Worm (Caenorhabditis elegans) whole organism, L1 larva: ENCODE data around the gene Y71H2B.8.
A peak's percentile ranks its signal among the peaks of the same experiment; 100 is the strongest.
"Not testable (repeated sequence)": the region's sequence is repeated elsewhere in the genome, so short reads cannot be mapped to it uniquely, and the experiment has no call there.

ENCODE experiments used
- F16B12.6 ChIP-seq: fragments of 150-350 bp; optimal IDR thresholded peaks from 2 replicates; lab custom pipeline; 2014; ENCODE audit warnings: missing biosample characterization, missing genetic modification characterization
- ama-1 ChIP-seq: fragments of 150-350 bp; optimal IDR thresholded peaks from 2 replicates; lab custom pipeline; 2014
- blmp-1 ChIP-seq: fragments of 150-350 bp; optimal IDR thresholded peaks from 2 replicates; lab custom pipeline; 2014; ENCODE audit warnings: missing biosample characterization, missing genetic modification characterization
- ceh-63 ChIP-seq: fragments of 200-800 bp; sonication (Bioruptor generic); optimal IDR thresholded peaks from 2 replicates; lab custom pipeline; 2018; ENCODE audit warnings: mild to moderate bottlenecking, missing genetic modification characterization, missing compliant biosample characterization
- ceh-82 ChIP-seq, 3 experiments: fragments of 150-350 bp in 1 of 3; sonication (generic microtip) in 2 of 3; optimal IDR thresholded peaks; 2 replicates each; lab custom pipeline; 2014 to 2017; ENCODE audit warnings: missing biosample characterization in 3 of 3, missing genetic modification characterization in 3 of 3
- ceh-90 ChIP-seq: sonication (generic microtip); optimal IDR thresholded peaks from 2 replicates; lab custom pipeline; 2016; ENCODE audit warnings: missing genetic modification characterization, missing compliant biosample characterization
- dpl-1 ChIP-seq, 3 experiments: fragments of 150-350 bp in 2 of 3; sonication (generic microtip) in 1 of 3; optimal IDR thresholded peaks; 2 replicates each; lab custom pipeline; 2014 to 2017; ENCODE audit warnings: missing biosample characterization in 3 of 3, missing genetic modification characterization in 3 of 3, missing genetic modification reagents in 3 of 3
- dsc-1 ChIP-seq: sonication (generic microtip); optimal IDR thresholded peaks from 2 replicates; lab custom pipeline; 2016; ENCODE audit warnings: mild to moderate bottlenecking, missing genetic modification characterization, missing compliant biosample characterization
- efl-1 ChIP-seq, 4 experiments: fragments of 150-350 bp; optimal IDR thresholded peaks in 3 of 4; peaks in 1 of 4; 1 replicate in 1 of 4; 2 replicates in 3 of 4; lab custom pipeline; 2014; ENCODE audit warnings: missing biosample characterization in 2 of 4, missing genetic modification characterization in 2 of 4, missing genetic modification reagents in 2 of 4
- egl-13 ChIP-seq: sonication (generic microtip); optimal IDR thresholded peaks from 2 replicates; lab custom pipeline; 2016; ENCODE audit warnings: missing genotype, missing genetic modification reagents, missing genetic modification characterization, missing compliant biosample characterization
- elt-3 ChIP-seq, 6 experiments: fragments of 150-350 bp in 1 of 6; sonication (generic microtip); optimal IDR thresholded peaks; 2 replicates each; lab custom pipeline; 2017 to 2018; ENCODE audit warnings: missing biosample characterization in 6 of 6, missing genetic modification characterization in 6 of 6, inconsistent platforms in 1 of 6
- ets-5 ChIP-seq: fragments of 200-800 bp; sonication (Bioruptor generic); IDR thresholded peaks from 2 replicates; pipeline ENCODE4 v1.3.6; 2022; ENCODE audit warnings: missing genetic modification characterization, missing compliant biosample characterization
- fkh-10 ChIP-seq: sonication (generic microtip); optimal IDR thresholded peaks from 2 replicates; lab custom pipeline; 2017; ENCODE audit warnings: missing biosample characterization, missing genetic modification reagents, missing genetic modification characterization
- fos-1 ChIP-seq: fragments of 150-350 bp; optimal IDR thresholded peaks from 2 replicates; lab custom pipeline; 2014; ENCODE audit warnings: missing biosample characterization, missing genetic modification characterization
- grh-1 ChIP-seq: fragments of 200-800 bp; sonication (Bioruptor generic); IDR thresholded peaks from 2 replicates; pipeline ENCODE4 v1.3.6; 2022; ENCODE audit warnings: missing genetic modification reagents, missing genetic modification characterization, missing compliant biosample characterization
- hlh-17 ChIP-seq: fragments of 200-800 bp; sonication (Bioruptor generic); optimal IDR thresholded peaks from 2 replicates; lab custom pipeline; 2018; ENCODE audit warnings: missing genetic modification characterization, mild to moderate bottlenecking, missing compliant biosample characterization, moderate library complexity, borderline replicate concordance
- isw-1 ChIP-seq: fragments of 200-800 bp; sonication (Bioruptor generic); IDR thresholded peaks from 2 replicates; pipeline ENCODE4 v1.3.6; 2022; ENCODE audit warnings: missing genetic modification characterization, missing compliant biosample characterization
- jun-1 ChIP-seq: fragments of 150-350 bp; optimal IDR thresholded peaks from 2 replicates; lab custom pipeline; 2014; ENCODE audit warnings: missing biosample characterization, missing genetic modification reagents, missing genetic modification characterization
- lin-15B ChIP-seq: fragments of 150-350 bp; sonication (generic microtip); optimal IDR thresholded peaks from 3 replicates; lab custom pipeline; 2014; ENCODE audit warnings: missing biosample characterization, missing genetic modification characterization
- lin-35 ChIP-seq, 2 experiments: fragments of 150-350 bp; optimal IDR thresholded peaks; 2 replicates each; lab custom pipeline; 2014; ENCODE audit warnings: missing biosample characterization in 2 of 2, missing genetic modification characterization in 2 of 2, missing genetic modification reagents in 2 of 2
- lir-3 ChIP-seq: sonication (generic microtip); optimal IDR thresholded peaks from 2 replicates; lab custom pipeline; 2016; ENCODE audit warnings: mild to moderate bottlenecking, missing genetic modification characterization, moderate library complexity, missing compliant biosample characterization; ENCODE audit not compliant: poor library complexity
- mep-1 ChIP-seq: fragments of 150-350 bp; optimal IDR thresholded peaks from 2 replicates; lab custom pipeline; 2014; ENCODE audit warnings: missing biosample characterization, missing genetic modification characterization
- nhr-11 ChIP-seq: fragments of 150-350 bp; optimal IDR thresholded peaks from 2 replicates; lab custom pipeline; 2014; ENCODE audit warnings: missing biosample characterization, missing genetic modification characterization
- nhr-19 ChIP-seq: fragments of 200-800 bp; sonication (Bioruptor generic); conservative IDR thresholded peaks from 2 replicates; pipeline ENCODE4 v1.3.6; 2022; ENCODE audit warnings: missing genetic modification characterization, missing compliant biosample characterization
- nhr-28 ChIP-seq: fragments of 150-350 bp; optimal IDR thresholded peaks from 2 replicates; lab custom pipeline; 2014; ENCODE audit warnings: missing biosample characterization, missing genetic modification characterization
- nhr-71 ChIP-seq: sonication (generic microtip); optimal IDR thresholded peaks from 2 replicates; lab custom pipeline; 2016; ENCODE audit warnings: mild to moderate bottlenecking, missing genetic modification characterization, moderate library complexity, missing compliant biosample characterization
- nhr-76 ChIP-seq: sonication (generic microtip); optimal IDR thresholded peaks from 2 replicates; lab custom pipeline; 2017; ENCODE audit warnings: missing biosample characterization, missing genetic modification characterization
- nhr-90 ChIP-seq: sonication (generic microtip); optimal IDR thresholded peaks from 2 replicates; lab custom pipeline; 2016; ENCODE audit warnings: mild to moderate bottlenecking, missing genetic modification characterization, missing compliant biosample characterization; ENCODE audit not compliant: poor library complexity
- snpc-4 ChIP-seq: fragments of 150-350 bp; optimal IDR thresholded peaks from 2 replicates; lab custom pipeline; 2014; ENCODE audit warnings: missing biosample characterization, missing genetic modification characterization
- snu-23 ChIP-seq: sonication (generic microtip); optimal IDR thresholded peaks from 2 replicates; lab custom pipeline; 2016; ENCODE audit warnings: missing genetic modification characterization, missing compliant biosample characterization
- swsn-7 ChIP-seq: sonication (generic microtip); optimal IDR thresholded peaks from 2 replicates; lab custom pipeline; 2016; ENCODE audit warnings: missing genetic modification characterization, missing compliant biosample characterization
- tlp-1 ChIP-seq: fragments of 150-350 bp; optimal IDR thresholded peaks from 2 replicates; lab custom pipeline; 2014; ENCODE audit warnings: missing biosample characterization, missing genetic modification characterization
- unc-86 ChIP-seq: sonication (generic microtip); optimal IDR thresholded peaks from 2 replicates; lab custom pipeline; 2016; ENCODE audit warnings: missing genetic modification characterization, missing compliant biosample characterization
- unc-98 ChIP-seq: fragments of 200-800 bp; sonication (Bioruptor generic); IDR thresholded peaks from 2 replicates; pipeline ENCODE4 v1.3.6; 2022; ENCODE audit warnings: missing genetic modification characterization, missing compliant biosample characterization

The Y71H2B.8 gene

DNA sequence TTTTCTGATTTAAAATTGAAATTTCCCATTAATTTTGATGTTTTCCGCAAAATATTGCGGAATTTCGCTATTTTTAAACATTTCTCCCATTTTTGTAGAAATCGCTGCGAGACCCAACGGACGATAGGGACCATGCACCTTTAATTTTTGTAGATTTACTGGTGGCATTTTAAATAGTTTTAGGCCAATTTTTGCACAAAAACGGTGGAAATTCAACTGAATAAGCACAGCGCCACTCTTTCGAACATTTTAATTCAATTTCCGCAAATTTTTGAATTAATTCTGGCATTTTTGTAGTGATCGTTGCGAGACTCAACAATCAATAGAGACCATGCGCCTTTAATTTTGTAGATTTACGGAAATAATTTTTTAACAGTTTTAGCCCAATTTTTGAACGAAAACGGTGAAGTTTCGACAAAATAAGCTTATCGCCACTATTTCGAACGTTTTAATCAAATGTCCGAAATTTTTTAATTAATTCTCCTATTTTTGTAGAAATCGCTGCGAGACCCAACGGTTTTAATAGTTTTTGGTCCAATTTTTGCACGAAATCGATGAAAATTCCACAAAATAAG is 19.5 kb downstream of the Y71H2B.8 start:
- no peak for TF ChIP-seq fos-1 (tag; lab: Kevin White, UChicago)
- TF ChIP-seq mep-1 (tag; lab: Kevin White, UChicago), result no peak
- TF ChIP-seq ets-5 (GFP tag; lab: Robert Waterston, UW), result no peak
- TF ChIP-seq nhr-90 (tag; lab: Kevin White, UChicago), result no peak
- TF ChIP-seq snu-23 (GFP tag; lab: Kevin White, UChicago), result no peak
- TF ChIP-seq grh-1, result no peak
- TF ChIP-seq nhr-71 (tag; lab: Kevin White, UChicago), result no peak
- no peak for TF ChIP-seq blmp-1 (tag; lab: Kevin White, UChicago)

DNA sequence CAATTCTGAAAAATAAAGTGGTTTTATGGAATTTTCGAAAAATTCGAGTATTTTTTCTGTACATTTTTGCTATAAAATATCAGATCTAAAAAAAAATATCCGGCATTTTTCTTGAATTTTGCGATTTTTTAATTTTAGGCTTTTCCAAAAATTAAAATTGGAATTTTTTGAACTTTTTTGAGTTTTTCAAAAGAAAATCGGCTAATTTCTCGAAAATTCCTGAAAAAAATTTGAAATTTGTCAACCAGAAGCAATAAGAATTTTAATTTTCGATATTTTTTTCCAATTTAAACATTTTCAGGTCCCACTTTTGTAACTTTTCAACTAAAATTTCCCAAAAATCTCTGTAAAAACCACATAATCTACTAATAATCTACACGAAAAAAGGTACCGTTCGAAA is 24.6 kb downstream of the Y71H2B.8 start, which contains the start of gene Y71H2B.11:
Gene Y71H2B.11 (plus strand): TSS at position 301 of the 400 bp plus-strand sequence.
- TF ChIP-seq nhr-19 (GFP tag; lab: Robert Waterston, UW) (no peak), unc-98 (no peak), egl-13 (tag; lab: Kevin White, UChicago) (no peak), lin-15B (tag; lab: Kevin White, UChicago) (no peak), ama-1 (lab: Kevin White, UChicago) (no peak), elt-3 (tag; optimal IDR thresholded peaks at IDR 0.05; lab: Kevin White, UChicago) (no peak), tlp-1 (no peak), jun-1 (tag; lab: Kevin White, UChicago) (no peak)

DNA sequence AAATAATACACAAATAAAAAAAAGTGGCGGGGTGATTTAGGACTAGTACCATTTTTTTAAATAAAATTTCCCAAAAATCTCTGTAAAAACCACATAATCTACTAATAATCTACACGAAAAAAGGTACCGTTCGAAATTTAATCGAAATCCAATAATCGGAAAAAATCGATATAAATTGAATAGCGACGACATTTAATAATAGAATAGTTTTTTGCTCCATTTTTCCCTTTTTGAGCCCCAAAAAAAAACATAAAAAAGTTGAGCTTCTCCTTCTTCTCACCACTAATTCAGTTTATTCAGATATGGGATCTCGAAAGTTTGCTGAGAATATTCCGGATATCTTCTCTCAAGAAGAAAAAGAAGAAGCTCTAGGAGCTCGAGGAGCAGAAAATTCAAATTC is 28.6 kb downstream of the Y71H2B.8 start, which contains the start of gene Y71H2B.5:
Gene Y71H2B.5 (plus strand): TSS at position 301 of the 400 bp plus-strand sequence.
- not testable (repeated sequence) for TF ChIP-seq ceh-90 (tag; lab: Kevin White, UChicago); lir-3 (tag; lab: Kevin White, UChicago); lin-35 (GFP tag; optimal IDR thresholded peaks at IDR 0.05; lab: Kevin White, UChicago)

DNA sequence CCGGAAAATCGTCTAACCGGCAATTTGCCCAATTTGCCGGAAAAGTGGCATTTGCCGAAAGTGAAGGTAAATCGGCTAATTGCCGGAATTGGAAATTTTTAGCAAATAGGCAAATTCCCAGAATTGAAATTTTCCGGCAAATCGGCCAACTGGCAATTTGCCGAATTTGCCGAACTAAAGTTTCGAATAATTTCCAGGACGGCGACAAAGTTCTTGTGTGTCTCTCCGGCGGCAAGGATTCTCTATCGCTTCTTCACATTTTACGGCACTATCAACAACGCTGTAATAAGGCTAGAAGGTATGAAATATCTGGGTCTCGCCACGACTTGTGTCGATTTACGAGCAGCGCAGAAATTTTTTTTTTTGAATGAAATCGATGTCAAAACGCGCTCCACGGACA is 37.1 kb downstream of the Y71H2B.8 start:
- TF ChIP-seq nhr-71 (tag; lab: Kevin White, UChicago), result no peak
- TF ChIP-seq efl-1 (optimal IDR thresholded peaks at IDR 0.05; lab: Kevin White, UChicago), result no peak
- peak in 1 of 2 experiments; percentile 64 for TF ChIP-seq efl-1 (GFP tag; optimal IDR thresholded peaks at IDR 0.05 in 1 of 2; lab: Kevin White, UChicago)

DNA sequence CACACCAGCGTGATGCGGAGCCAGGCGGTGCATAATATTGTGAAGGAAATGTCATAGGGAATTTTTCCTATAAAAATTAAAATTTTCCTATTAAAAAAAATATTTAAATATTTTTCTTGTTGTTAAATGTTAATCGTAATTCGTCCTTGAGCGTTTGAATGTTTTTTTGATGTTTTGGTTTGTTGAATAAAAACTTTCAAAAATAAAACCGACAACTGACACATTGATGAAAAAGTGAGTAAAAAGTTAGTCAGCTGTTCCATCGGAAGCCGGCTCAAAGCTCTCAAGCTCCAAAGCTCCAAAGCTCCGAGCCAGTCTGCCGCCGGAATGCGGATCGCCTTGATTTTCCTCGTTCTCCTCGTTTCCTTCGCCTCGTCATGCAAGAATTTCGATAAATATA is 39.6 kb downstream of the Y71H2B.8 start, which contains the start of gene Y71H2B.4:
Gene Y71H2B.4 (plus strand): TSS at position 301 of the 400 bp plus-strand sequence.
- TF ChIP-seq ceh-63 (GFP tag; lab: Kevin White, UChicago) (no peak), lin-15B (tag; lab: Kevin White, UChicago) (no peak), nhr-76 (tag; lab: Kevin White, UChicago) (no peak), hlh-17 (no peak), isw-1 (GFP tag; lab: Robert Waterston, UW) (no peak), unc-86 (tag; lab: Kevin White, UChicago) (no peak), ceh-82 (tag; optimal IDR thresholded peaks at IDR 0.05; lab: Kevin White, UChicago) (no peak), nhr-28 (tag; lab: Kevin White, UChicago) (no peak), dsc-1 (tag; lab: Kevin White, UChicago) (no peak), F16B12.6 (tag; lab: Kevin White, UChicago) (no peak), nhr-11 (tag; lab: Kevin White, UChicago) (no peak), mep-1 (tag; lab: Kevin White, UChicago) (no peak), fkh-10 (GFP tag; lab: Kevin White, UChicago) (no peak), swsn-7 (tag; lab: Kevin White, UChicago) (no peak), ets-5 (GFP tag; lab: Robert Waterston, UW) (no peak), dpl-1 (GFP tag; optimal IDR thresholded peaks at IDR 0.05; lab: Kevin White, UChicago) (no peak), ama-1 (lab: Kevin White, UChicago) (no peak), snpc-4 (tag; lab: Kevin White, UChicago) (no peak)
- TF ChIP-seq, all 84 proteins: peak for 0
